Worm (Caenorhabditis elegans): Measurements from ENCODE around the gene F46B6.5.
A peak's percentile ranks its signal among the peaks of the same experiment; 100 is the strongest.

F46B6.5 gene

DNA sequence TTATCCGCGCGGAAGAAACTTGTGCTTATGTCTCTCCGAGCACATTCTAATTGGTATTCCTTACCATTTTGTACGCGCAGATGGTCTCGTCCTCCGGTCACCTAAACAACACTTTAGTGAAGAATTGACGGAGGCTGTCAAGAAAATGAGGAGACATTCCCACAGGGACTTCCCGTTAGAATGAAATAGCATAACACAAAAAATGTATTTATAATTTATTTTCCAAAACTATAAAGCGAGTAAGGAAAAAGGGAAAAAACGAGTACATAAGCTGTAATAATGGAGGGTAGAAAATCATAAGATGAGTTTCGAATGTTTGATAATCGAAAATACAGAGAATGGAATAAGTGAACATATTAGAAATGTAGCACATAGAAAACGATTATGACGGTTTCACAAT is 7.1 kb downstream of the F46B6.5 start, which contains the start of gene F46B6.12:
Gene F46B6.12, minus strand, starts transcription at position 101 of the 400 bp plus-strand sequence.
- TF ChIP-seq K02D7.2 (tag; optimal IDR thresholded peaks at IDR 0.05) (no peak), ceh-31 (tag; optimal IDR thresholded peaks at IDR 0.05) (no peak), fkh-6 (tag; optimal IDR thresholded peaks at IDR 0.05) (no peak), npax-4 (tag; optimal IDR thresholded peaks at IDR 0.05) (no peak), hlh-13 (GFP tag; optimal IDR thresholded peaks at IDR 0.05) (no peak), nhr-11 (tag; optimal IDR thresholded peaks at IDR 0.05) (no peak), elt-2 (tag; optimal IDR thresholded peaks at IDR 0.05) (no peak), F13H6.1 (tag; optimal IDR thresholded peaks at IDR 0.05) (no peak), ceh-45 (GFP tag; IDR thresholded peaks at IDR 0.05) (no peak), ceh-30 (tag; optimal IDR thresholded peaks at IDR 0.05) (no peak), unc-42 (tag; optimal IDR thresholded peaks at IDR 0.05) (no peak), ceh-19 (GFP tag; optimal IDR thresholded peaks at IDR 0.05) (no peak)

ce11 chrV:9771970-9772369 is 10.9 kb downstream of the F46B6.5 start, which contains the start of gene F46B6.2:
F46B6.2 (plus strand) TSS chrV:9772285.
- TF ChIP-seq dve-1 (tag; optimal IDR thresholded peaks at IDR 0.05) (no peak), ceh-45 (GFP tag; IDR thresholded peaks at IDR 0.05) (no peak), rnt-1 (tag; optimal IDR thresholded peaks at IDR 0.05) (no peak), ref-2 (tag; optimal IDR thresholded peaks at IDR 0.05) (no peak), nhr-11 (tag; optimal IDR thresholded peaks at IDR 0.05) (no peak), elt-2 (tag; optimal IDR thresholded peaks at IDR 0.05) (no peak), gmeb-2 (tag; optimal IDR thresholded peaks at IDR 0.05) (no peak), ceh-48 (tag; optimal IDR thresholded peaks at IDR 0.05) (no peak), odd-2 (tag; optimal IDR thresholded peaks at IDR 0.05) (no peak), ceh-2 (tag; optimal IDR thresholded peaks at IDR 0.05) (no peak), hlh-13 (GFP tag; optimal IDR thresholded peaks at IDR 0.05) (no peak), sox-2 (GFP tag; IDR thresholded peaks at IDR 0.05) (no peak)

DNA sequence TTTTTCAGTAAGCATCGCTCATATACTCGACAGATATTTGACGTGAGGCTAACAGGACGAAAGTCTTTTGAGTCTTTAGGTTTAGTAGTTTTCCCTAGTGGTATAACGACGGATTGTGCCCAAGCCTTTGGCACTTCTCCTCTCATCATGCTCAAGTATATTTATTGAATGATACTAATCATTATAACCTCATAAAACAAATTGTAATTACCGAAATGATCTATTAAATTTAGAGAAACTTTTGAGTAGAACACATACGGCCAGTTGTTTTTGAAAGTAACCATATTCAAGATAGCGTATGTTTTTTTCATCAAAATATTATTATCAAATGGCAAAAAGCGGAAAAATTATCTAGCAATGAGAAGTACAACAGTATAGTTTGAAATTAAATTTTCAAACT is 11.6 kb downstream of the F46B6.5 start:
- no peak for TF ChIP-seq unc-42 (tag; optimal IDR thresholded peaks at IDR 0.05)
- TF ChIP-seq ztf-16 (tag; optimal IDR thresholded peaks at IDR 0.05) = no peak
- TF ChIP-seq T23F11.4 (GFP tag; optimal IDR thresholded peaks at IDR 0.05) = no peak
- TF ChIP-seq elt-2 (tag; optimal IDR thresholded peaks at IDR 0.05) = no peak
- no peak for TF ChIP-seq npax-4 (tag; optimal IDR thresholded peaks at IDR 0.05)
- TF ChIP-seq ets-4 (tag; optimal IDR thresholded peaks at IDR 0.05) = no peak

DNA sequence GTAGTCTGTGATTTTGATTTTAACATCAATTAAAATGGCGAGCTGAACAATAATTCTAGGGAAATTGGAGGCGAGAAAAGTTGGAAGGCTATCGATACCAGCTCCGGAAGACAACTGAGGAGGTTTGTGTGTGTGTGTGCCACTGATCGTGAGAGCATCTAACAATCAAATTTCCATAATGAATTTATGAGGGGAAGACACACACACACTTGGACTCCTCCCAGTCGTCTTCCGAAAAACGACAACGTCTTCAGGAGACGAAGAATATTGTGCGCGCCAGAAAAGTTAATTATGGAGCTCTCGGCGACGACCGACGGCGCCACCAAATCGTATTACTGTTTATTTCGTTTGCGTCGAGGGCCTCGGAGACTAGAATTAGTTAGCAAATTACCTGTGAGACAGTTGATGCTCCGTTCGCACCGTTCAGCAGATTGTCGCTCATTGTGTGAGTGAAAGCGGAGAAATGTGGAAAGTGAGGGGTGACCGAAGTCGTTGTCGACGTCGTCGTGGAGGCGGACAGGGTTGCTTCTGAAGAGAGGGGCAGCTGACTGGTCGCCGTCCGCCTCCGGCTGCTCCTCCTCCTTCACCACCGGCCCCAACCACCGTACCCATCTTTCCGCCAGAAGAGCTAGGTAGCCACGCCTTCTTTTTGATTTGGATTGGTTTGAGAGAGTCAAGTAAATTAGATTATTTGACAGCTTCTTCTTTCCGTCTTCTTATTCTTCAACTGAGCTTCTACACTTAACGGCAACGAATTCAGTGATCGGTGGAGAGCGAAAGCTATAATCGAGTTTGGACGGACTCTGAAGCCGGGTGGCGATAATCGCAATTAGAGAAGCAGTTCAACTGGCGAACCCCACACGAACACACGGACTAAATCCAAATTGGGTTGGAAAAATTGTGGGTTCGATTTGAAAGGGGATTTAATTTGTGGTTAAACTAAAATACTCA is 13.8 kb downstream of the F46B6.5 start, which contains the start of gene unc-42:
Gene unc-42, minus strand, starts transcription at position 564 of the 951 bp plus-strand sequence.
- TF ChIP-seq nfya-1 (tag; optimal IDR thresholded peaks at IDR 0.05) (peak; percentile 33), ceh-31 (tag; optimal IDR thresholded peaks at IDR 0.05) (peak; percentile 69), pha-4 (tag; optimal IDR thresholded peaks at IDR 0.05) (no peak), dmd-4 (tag; optimal IDR thresholded peaks at IDR 0.05; ENCODE audit: borderline replicate concordance) (no peak)

DNA sequence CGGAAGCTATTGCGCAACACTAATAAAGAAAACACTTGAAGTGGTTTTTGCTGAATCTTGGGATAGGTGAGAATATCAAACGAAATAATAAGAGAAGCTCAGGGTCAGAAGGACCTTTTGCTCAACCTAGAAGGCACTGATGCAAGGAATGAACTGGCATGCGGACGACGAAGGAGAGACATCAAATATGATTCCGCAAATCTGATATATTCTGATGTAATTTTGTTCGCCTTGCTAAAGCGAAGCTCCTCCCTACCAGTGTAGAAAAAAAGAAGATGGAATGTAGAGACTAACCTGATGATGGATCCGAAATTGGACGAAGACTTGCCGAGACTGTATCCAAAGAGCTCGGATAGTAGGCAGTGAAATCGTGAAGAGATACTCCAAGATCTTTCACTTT is 14.9 kb downstream of the F46B6.5 start:
- TF ChIP-seq lim-6 (tag; optimal IDR thresholded peaks at IDR 0.05) = no peak
- TF ChIP-seq pha-4 (tag; optimal IDR thresholded peaks at IDR 0.05) = no peak
- TF ChIP-seq sdc-2 (tag; optimal IDR thresholded peaks at IDR 0.05) = no peak
- TF ChIP-seq tbx-2 (tag; optimal IDR thresholded peaks at IDR 0.05) = no peak
- no peak for TF ChIP-seq odd-2 (tag; optimal IDR thresholded peaks at IDR 0.05)
- no peak for TF ChIP-seq hlh-8 (tag; optimal IDR thresholded peaks at IDR 0.05)
- TF ChIP-seq fax-1 (tag; optimal IDR thresholded peaks at IDR 0.05) = no peak
- no peak for TF ChIP-seq hlh-30 (tag; optimal IDR thresholded peaks at IDR 0.05; ENCODE audit: insufficient read depth)
- no peak for TF ChIP-seq lin-11 (tag; optimal IDR thresholded peaks at IDR 0.05)

All from whole organism, late embryonic.